Worm (Caenorhabditis elegans): ENCODE data around the gene nhr-193.

DNA sequence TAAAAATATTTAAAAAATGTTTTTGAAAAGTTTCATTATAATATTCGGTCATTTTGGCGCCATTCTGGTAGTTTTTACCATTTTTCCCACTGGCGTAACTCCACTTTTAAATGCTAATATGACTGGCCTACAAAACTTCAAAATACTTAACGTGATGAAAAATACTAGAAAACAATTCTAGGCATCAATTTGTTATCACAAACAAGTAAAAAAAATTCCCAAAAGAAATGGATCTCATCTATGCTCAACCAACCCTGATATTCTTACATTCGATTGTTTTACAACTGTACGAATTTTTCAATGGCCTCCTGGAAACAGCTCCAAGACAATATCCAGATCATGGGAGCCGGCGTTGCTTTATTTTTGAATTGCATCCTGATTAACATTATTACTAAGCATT, 27.1 kb upstream of the nhr-193 start, which contains the start of gene str-214:
- TF ChIP-seq ama-1 (optimal IDR thresholded peaks at IDR 0.05) (no peak), ceh-13 (GFP tag; optimal IDR thresholded peaks at IDR 0.05) (no peak), tbx-37 (GFP tag; conservative IDR thresholded peaks at IDR 0.05) (no peak), flt-1 (GFP tag; IDR thresholded peaks at IDR 0.05) (no peak), scrt-1 (GFP tag; IDR thresholded peaks at IDR 0.05) (no peak), sea-1 (GFP tag; conservative IDR thresholded peaks at IDR 0.05) (no peak), hmbx-1 (tag; optimal IDR thresholded peaks at IDR 0.05) (no peak), tra-4 (tag; optimal IDR thresholded peaks at IDR 0.05) (no peak)
